Worm (Caenorhabditis elegans) whole organism, mixed stage, embryonic: Measurements from ENCODE around the gene Y38H6C.20.

Experiments used
- ces-1 ChIP-seq: fragments of 150-350 bp; optimal IDR thresholded peaks from 2 replicates; lab custom pipeline; 2014; ENCODE audit warnings: missing biosample characterization, missing genetic modification reagents, missing genetic modification characterization
- cnd-1 ChIP-seq: fragments of 200-800 bp; sonication (Bioruptor generic); optimal IDR thresholded peaks from 2 replicates; lab custom pipeline; 2018; ENCODE audit warnings: mild to moderate bottlenecking, missing genetic modification characterization, missing compliant biosample characterization
- lin-32 ChIP-seq: fragments of 200-800 bp; sonication (Bioruptor generic); optimal IDR thresholded peaks from 2 replicates; lab custom pipeline; 2018; ENCODE audit warnings: mild to moderate bottlenecking, missing genetic modification characterization, missing compliant biosample characterization
- mab-5 ChIP-seq: fragments of 150-350 bp; optimal IDR thresholded peaks from 2 replicates; lab custom pipeline; 2014; ENCODE audit warnings: missing biosample characterization, missing genetic modification characterization
- nhr-12 ChIP-seq: fragments of 150-350 bp; optimal IDR thresholded peaks from 2 replicates; lab custom pipeline; 2014; ENCODE audit warnings: missing biosample characterization, missing genetic modification characterization
- pha-4 ChIP-seq: fragments of 150-350 bp; optimal IDR thresholded peaks from 2 replicates; lab custom pipeline; 2018; ENCODE audit warnings: missing biosample characterization, missing genetic modification reagents, missing genetic modification characterization
- sem-2 ChIP-seq: fragments of 200-800 bp; sonication (Bioruptor generic); optimal IDR thresholded peaks from 2 replicates; lab custom pipeline; 2018; ENCODE audit warnings: mild to moderate bottlenecking, missing genetic modification characterization, missing compliant biosample characterization
- snpc-4 ChIP-seq: fragments of 150-350 bp; optimal IDR thresholded peaks from 2 replicates; lab custom pipeline; 2014; ENCODE audit warnings: missing biosample characterization, missing genetic modification characterization
- sptf-1 ChIP-seq: sonication (generic microtip); optimal IDR thresholded peaks from 2 replicates; lab custom pipeline; 2017; ENCODE audit warnings: mild to moderate bottlenecking, missing genetic modification characterization, moderate library complexity, missing compliant biosample characterization
- tbx-8 ChIP-seq: fragments of 200-800 bp; sonication (Bioruptor generic); optimal IDR thresholded peaks from 2 replicates; lab custom pipeline; 2018; ENCODE audit warnings: mild to moderate bottlenecking, missing genetic modification characterization, moderate library complexity, missing compliant biosample characterization
- unc-39 ChIP-seq: fragments of 150-350 bp; optimal IDR thresholded peaks from 2 replicates; lab custom pipeline; 2014; ENCODE audit warnings: missing biosample characterization, missing genetic modification characterization
- ztf-11 ChIP-seq: fragments of 150-350 bp; optimal IDR thresholded peaks from 2 replicates; lab custom pipeline; 2014; ENCODE audit warnings: missing biosample characterization, missing genetic modification characterization

DNA sequence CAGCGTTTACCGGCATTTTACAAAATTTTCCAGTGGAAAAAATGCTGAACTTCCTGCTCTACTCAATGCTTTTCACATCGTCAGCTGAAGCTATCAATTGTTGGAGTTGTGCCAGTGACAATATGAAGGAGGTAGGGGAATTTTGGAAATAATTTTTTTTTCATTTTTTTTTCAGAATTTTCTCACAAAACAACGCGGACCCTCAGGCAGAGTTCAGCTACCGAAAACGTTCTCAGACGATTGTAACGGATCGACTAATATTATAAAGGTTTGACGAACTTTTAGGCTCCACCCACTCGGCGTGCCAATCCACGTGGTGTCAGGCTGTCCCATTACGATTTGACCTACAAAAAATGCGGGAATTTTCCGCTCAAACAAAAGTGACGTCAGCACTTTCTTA is 28.5 kb upstream of the Y38H6C.20 start, which contains the start of gene F26F2.8:
- TF ChIP-seq unc-39 (tag; lab: Kevin White, UChicago): no peak
- TF ChIP-seq ztf-11: no peak
- TF ChIP-seq ces-1: no peak
- no peak for TF ChIP-seq pha-4 (tag; lab: Kevin White, UChicago)
- TF ChIP-seq nhr-12: no peak
- no peak for TF ChIP-seq snpc-4 (tag; lab: Kevin White, UChicago)
- no peak for TF ChIP-seq sem-2 (GFP tag; lab: Kevin White, UChicago)
- no peak for TF ChIP-seq sptf-1 (tag; lab: Kevin White, UChicago)
- TF ChIP-seq mab-5 (tag; lab: Kevin White, UChicago): no peak
- no peak for TF ChIP-seq cnd-1 (tag; lab: Kevin White, UChicago)
- TF ChIP-seq lin-32 (GFP tag; lab: Kevin White, UChicago): no peak
- TF ChIP-seq tbx-8 (GFP tag; lab: Kevin White, UChicago): no peak
